Worm (Caenorhabditis elegans) whole organism, L4 larva: ENCODE measurements around the gene cest-6.

Experiments
- D1046.2 ChIP-seq: fragments of 200-800 bp; sonication (Bioruptor generic); IDR thresholded peaks from 2 replicates; pipeline ENCODE4 v1.3.6; 2022; ENCODE audit warnings: missing genetic modification characterization, missing compliant biosample characterization
- F10B5.3 ChIP-seq: sonication (generic microtip); optimal IDR thresholded peaks from 2 replicates; lab custom pipeline; 2016; ENCODE audit warnings: mild to moderate bottlenecking, missing genetic modification characterization, missing compliant biosample characterization
- F26F4.8 ChIP-seq: fragments of 200-800 bp; sonication (Bioruptor generic); conservative IDR thresholded peaks from 2 replicates; pipeline ENCODE4 v1.3.6; 2022; ENCODE audit warnings: missing genetic modification characterization, missing compliant biosample characterization
- F37D6.2 ChIP-seq: sonication (generic microtip); optimal IDR thresholded peaks from 2 replicates; lab custom pipeline; 2016; ENCODE audit warnings: mild to moderate bottlenecking, missing genetic modification characterization, missing compliant biosample characterization
- R02D3.7 ChIP-seq: fragments of 150-350 bp; sonication (generic microtip); optimal IDR thresholded peaks from 3 replicates; lab custom pipeline; 2014; ENCODE audit warnings: missing biosample characterization, missing genetic modification characterization
- Y48G9A.11 ChIP-seq: fragments of 200-800 bp; sonication (Bioruptor generic); IDR thresholded peaks from 2 replicates; pipeline ENCODE4 v1.3.6; 2022; ENCODE audit warnings: missing genetic modification reagents, missing genetic modification characterization, missing compliant biosample characterization
- Y5F2A.4 ChIP-seq: fragments of 200-800 bp; sonication (Bioruptor generic); optimal IDR thresholded peaks from 2 replicates; lab custom pipeline; 2018; ENCODE audit warnings: mild to moderate bottlenecking, missing genetic modification characterization, missing compliant biosample characterization
- Y75B8A.6 ChIP-seq: fragments of 200-800 bp; sonication (Bioruptor generic); IDR thresholded peaks from 2 replicates; pipeline ENCODE4 v1.3.6; 2022; ENCODE audit warnings: missing genetic modification reagents, missing genetic modification characterization, missing compliant biosample characterization
- ZK546.5 ChIP-seq, 2 experiments: sonication (generic microtip); optimal IDR thresholded peaks; 2 replicates each; lab custom pipeline; 2017; ENCODE audit warnings: missing biosample characterization in 2 of 2, missing genetic modification characterization in 2 of 2
- arid-1 ChIP-seq: fragments of 200-800 bp; sonication (Bioruptor generic); conservative IDR thresholded peaks from 2 replicates; pipeline ENCODE4 v1.3.6; 2022; ENCODE audit warnings: missing genetic modification reagents, missing genetic modification characterization, missing compliant biosample characterization
- attf-4 ChIP-seq: sonication (generic microtip); optimal IDR thresholded peaks from 3 replicates; lab custom pipeline; 2017; ENCODE audit warnings: missing biosample characterization, missing genetic modification characterization
- ceh-20 ChIP-seq: fragments of 200-800 bp; sonication (Bioruptor generic); IDR thresholded peaks from 2 replicates; pipeline ENCODE4 v1.3.6; 2022; ENCODE audit warnings: missing genetic modification reagents, missing genetic modification characterization, missing compliant biosample characterization
- ceh-32 ChIP-seq: sonication (generic microtip); optimal IDR thresholded peaks from 2 replicates; lab custom pipeline; 2016; ENCODE audit warnings: mild to moderate bottlenecking, missing genetic modification characterization, missing compliant biosample characterization; ENCODE audit not compliant: poor library complexity
- cey-2 ChIP-seq: sonication (generic microtip); optimal IDR thresholded peaks from 3 replicates; lab custom pipeline; 2017; ENCODE audit warnings: missing genetic modification characterization, mild to moderate bottlenecking, missing compliant biosample characterization, antibody characterized with exemption, borderline replicate concordance; ENCODE audit not compliant: insufficient read depth
- ctbp-1 ChIP-seq: fragments of 200-800 bp; sonication (Bioruptor generic); IDR thresholded peaks from 2 replicates; pipeline ENCODE4 v1.3.6; 2022; ENCODE audit warnings: missing genetic modification reagents, missing genetic modification characterization, missing compliant biosample characterization
- daf-16 ChIP-seq, 3 experiments: sonication (generic microtip); optimal IDR thresholded peaks; 2 replicates each; lab custom pipeline; 2016 to 2017; ENCODE audit warnings: missing genetic modification characterization in 3 of 3, missing genetic modification reagents in 3 of 3, mild to moderate bottlenecking in 2 of 3, missing compliant biosample characterization in 2 of 3, missing biosample characterization in 1 of 3, moderate library complexity in 1 of 3
- dmd-9 ChIP-seq: fragments of 200-800 bp; sonication (Bioruptor generic); IDR thresholded peaks from 2 replicates; pipeline ENCODE4 v1.3.6; 2022; ENCODE audit warnings: missing genetic modification reagents, missing genetic modification characterization, missing compliant biosample characterization
- dpl-1 ChIP-seq: fragments of 150-350 bp; optimal IDR thresholded peaks from 2 replicates; lab custom pipeline; 2014; ENCODE audit warnings: missing biosample characterization, missing genetic modification reagents, missing genetic modification characterization
- dve-1 ChIP-seq: sonication (generic microtip); optimal IDR thresholded peaks from 2 replicates; lab custom pipeline; 2017; ENCODE audit warnings: antibody characterized with exemption, mild to moderate bottlenecking, missing genetic modification characterization, missing compliant biosample characterization; ENCODE audit not compliant: insufficient read depth
- egl-27 ChIP-seq: sonication (generic microtip); optimal IDR thresholded peaks from 3 replicates; lab custom pipeline; 2017; ENCODE audit warnings: missing biosample characterization, missing genetic modification reagents, missing genetic modification characterization
- egl-43 ChIP-seq: fragments of 200-800 bp; sonication (Bioruptor generic); IDR thresholded peaks from 2 replicates; pipeline ENCODE4 v1.3.6; 2022; ENCODE audit warnings: missing genetic modification reagents, missing genetic modification characterization, missing compliant biosample characterization
- gei-8 ChIP-seq: fragments of 200-800 bp; sonication (Bioruptor generic); optimal IDR thresholded peaks from 2 replicates; lab custom pipeline; 2018; ENCODE audit warnings: mild to moderate bottlenecking, missing genetic modification characterization, missing compliant biosample characterization
- hlh-30 ChIP-seq: sonication (generic microtip); optimal IDR thresholded peaks from 2 replicates; lab custom pipeline; 2017; ENCODE audit warnings: antibody characterized with exemption, mild to moderate bottlenecking, missing genetic modification characterization, missing compliant biosample characterization; ENCODE audit not compliant: insufficient read depth
- hmg-1.1 ChIP-seq: fragments of 200-800 bp; sonication (Bioruptor generic); IDR thresholded peaks from 2 replicates; pipeline ENCODE4 v1.3.6; 2022; ENCODE audit warnings: missing genetic modification reagents, missing genetic modification characterization, missing compliant biosample characterization
- lin-15B ChIP-seq: fragments of 150-350 bp; sonication (generic microtip); optimal IDR thresholded peaks from 3 replicates; lab custom pipeline; 2014; ENCODE audit warnings: missing biosample characterization, missing genetic modification characterization
- lin-29 ChIP-seq: fragments of 200-800 bp; sonication (Bioruptor generic); IDR thresholded peaks from 2 replicates; pipeline ENCODE4 v1.3.6; 2022; ENCODE audit warnings: missing genetic modification reagents, missing genetic modification characterization, missing compliant biosample characterization
- lin-38 ChIP-seq: fragments of 200-800 bp; sonication (Bioruptor generic); IDR thresholded peaks from 2 replicates; pipeline ENCODE4 v1.3.6; 2022; ENCODE audit warnings: missing genetic modification reagents, missing genetic modification characterization, missing compliant biosample characterization
- madf-5 ChIP-seq, 2 experiments: fragments of 200-800 bp; sonication (Bioruptor generic); IDR thresholded peaks; 2 replicates each; pipeline ENCODE4 v1.3.6; 2022; ENCODE audit warnings: missing compliant biosample characterization in 2 of 2, missing genetic modification characterization in 2 of 2
- madf-9 ChIP-seq: fragments of 200-800 bp; sonication (Bioruptor generic); conservative IDR thresholded peaks from 2 replicates; pipeline ENCODE4 v1.3.6; 2022; ENCODE audit warnings: missing genetic modification reagents, missing genetic modification characterization, missing compliant biosample characterization
- mep-1 ChIP-seq: fragments of 150-350 bp; sonication (generic microtip); optimal IDR thresholded peaks from 3 replicates; lab custom pipeline; 2014; ENCODE audit warnings: missing biosample characterization, missing genetic modification characterization
- mxl-2 ChIP-seq: fragments of 200-800 bp; sonication (Bioruptor generic); conservative IDR thresholded peaks from 2 replicates; pipeline ENCODE4 v1.3.6; 2022; ENCODE audit warnings: missing genetic modification reagents, missing genetic modification characterization, missing compliant biosample characterization
- mxl-3 ChIP-seq: fragments of 200-800 bp; sonication (Bioruptor generic); optimal IDR thresholded peaks from 2 replicates; lab custom pipeline; 2018; ENCODE audit warnings: mild to moderate bottlenecking, missing genetic modification characterization, missing compliant biosample characterization
- nhr-102 ChIP-seq: sonication (generic microtip); optimal IDR thresholded peaks from 2 replicates; lab custom pipeline; 2016; ENCODE audit warnings: mild to moderate bottlenecking, missing genetic modification characterization, moderate library complexity, missing compliant biosample characterization
- nhr-28 ChIP-seq: fragments of 150-350 bp; optimal IDR thresholded peaks from 2 replicates; lab custom pipeline; 2014; ENCODE audit warnings: missing biosample characterization, missing genetic modification characterization
- nhr-42 ChIP-seq: fragments of 200-800 bp; sonication (Bioruptor generic); IDR thresholded peaks from 2 replicates; pipeline ENCODE4 v1.3.6; 2022; ENCODE audit warnings: missing genetic modification characterization, missing compliant biosample characterization
- nhr-48 ChIP-seq: sonication (generic microtip); optimal IDR thresholded peaks from 2 replicates; lab custom pipeline; 2016; ENCODE audit warnings: mild to moderate bottlenecking, missing genetic modification characterization, missing compliant biosample characterization
- nhr-77 ChIP-seq: fragments of 150-350 bp; optimal IDR thresholded peaks from 2 replicates; lab custom pipeline; 2014; ENCODE audit warnings: missing biosample characterization, missing genetic modification characterization
- pha-4 ChIP-seq, 2 experiments: fragments of 150-350 bp in 1 of 2; fragments of 200-800 bp in 1 of 2; sonication (Bioruptor generic) in 1 of 2; IDR thresholded peaks in 1 of 2; optimal IDR thresholded peaks in 1 of 2; 2 replicates each; pipeline versions ENCODE4 v1.3.6 to Lab custom; 2014 to 2022; ENCODE audit warnings: missing genetic modification characterization in 2 of 2, missing genetic modification reagents in 2 of 2, missing biosample characterization in 1 of 2, missing compliant biosample characterization in 1 of 2
- pqm-1 ChIP-seq: sonication (generic microtip); optimal IDR thresholded peaks from 2 replicates; lab custom pipeline; 2017; ENCODE audit warnings: missing biosample characterization, missing genetic modification characterization
- rbr-2 ChIP-seq: sonication (generic microtip); optimal IDR thresholded peaks from 2 replicates; lab custom pipeline; 2016; ENCODE audit warnings: missing genotype, missing genetic modification characterization, missing compliant biosample characterization
- snpc-1.2 ChIP-seq: fragments of 200-800 bp; sonication (Bioruptor generic); IDR thresholded peaks from 2 replicates; pipeline ENCODE4 v1.3.6; 2022; ENCODE audit warnings: missing genetic modification reagents, missing genetic modification characterization, missing compliant biosample characterization
- snpc-4 ChIP-seq: fragments of 150-350 bp; optimal IDR thresholded peaks from 2 replicates; lab custom pipeline; 2014; ENCODE audit warnings: missing biosample characterization, missing genetic modification characterization
- tag-97 ChIP-seq: fragments of 200-800 bp; sonication (Bioruptor generic); IDR thresholded peaks from 2 replicates; pipeline ENCODE4 v1.3.6; 2022; ENCODE audit warnings: missing genetic modification characterization, missing compliant biosample characterization
- unc-130 ChIP-seq: sonication (generic microtip); optimal IDR thresholded peaks from 2 replicates; lab custom pipeline; 2016; ENCODE audit warnings: missing genetic modification reagents, missing genetic modification characterization, missing compliant biosample characterization
- vab-7 ChIP-seq: fragments of 200-800 bp; sonication (Bioruptor generic); IDR thresholded peaks from 2 replicates; pipeline ENCODE4 v1.3.6; 2022; ENCODE audit warnings: missing genetic modification reagents, missing genetic modification characterization, missing compliant biosample characterization
- ztf-11 ChIP-seq: fragments of 150-350 bp; optimal IDR thresholded peaks from 2 replicates; lab custom pipeline; 2014; ENCODE audit warnings: missing biosample characterization, missing genetic modification characterization

Gene cest-6

ce11 chrIV:6905947-6906489, 22.3 kb downstream of the cest-6 start, which contains the start of the genes T22D1.17 and T22D1.8 (continued):
- peak; percentile 47; the same call in 1 of the 2 replicates for TF ChIP-seq arid-1 (GFP tag; lab: Robert Waterston, UW)

DNA sequence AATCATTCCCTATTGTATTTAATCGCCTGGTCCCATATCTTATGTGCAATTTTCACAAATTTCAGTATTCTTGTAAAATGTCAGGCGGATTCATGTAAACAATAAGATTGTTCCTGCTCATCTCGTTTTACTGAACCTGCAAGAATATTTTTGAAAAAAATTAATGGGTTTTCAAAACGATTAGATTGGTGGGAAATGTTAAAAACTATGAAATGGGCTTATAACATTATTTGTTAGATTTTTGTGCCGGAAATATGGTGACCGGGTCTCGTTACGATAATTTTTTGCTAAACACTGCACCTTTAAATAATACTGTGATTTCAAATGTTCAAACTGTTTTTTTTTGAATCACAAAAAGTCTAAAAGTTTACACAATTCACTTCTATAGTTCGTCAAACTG, 22.9 kb downstream of the cest-6 start:
- TF ChIP-seq mep-1 (tag; lab: Kevin White, UChicago) (no peak), ceh-32 (tag; lab: Kevin White, UChicago) (no peak), vab-7 (no peak), mxl-2 (no peak), hmg-1.1 (GFP tag; lab: Robert Waterston, UW) (no peak), ZK546.5 (tag; optimal IDR thresholded peaks at IDR 0.05; lab: Kevin White, UChicago) (no peak), gei-8 (GFP tag; lab: Kevin White, UChicago) (no peak), D1046.2 (GFP tag; lab: Robert Waterston, UW) (no peak), snpc-4 (tag; lab: Kevin White, UChicago) (no peak), mxl-3 (GFP tag; lab: Kevin White, UChicago) (no peak), R02D3.7 (tag; lab: Kevin White, UChicago) (no peak), egl-27 (tag; lab: Kevin White, UChicago) (no peak), nhr-42 (GFP tag; lab: Robert Waterston, UW) (no peak), lin-29 (no peak), pqm-1 (tag; lab: Kevin White, UChicago) (no peak), egl-43 (GFP tag; lab: Robert Waterston, UW) (no peak), dmd-9 (GFP tag; lab: Robert Waterston, UW) (no peak), ztf-11 (tag; lab: Kevin White, UChicago) (no peak), snpc-1.2 (peak; percentile 76; the same call in 1 of the 2 replicates), Y75B8A.6 (GFP tag; lab: Robert Waterston, UW) (no peak), daf-16 (GFP tag; optimal IDR thresholded peaks at IDR 0.05; lab: Kevin White, UChicago) (no peak), daf-16 (tag; optimal IDR thresholded peaks at IDR 0.05; lab: Kevin White, UChicago) (no peak), dve-1 (no peak), F26F4.8 (GFP tag; lab: Robert Waterston, UW) (0 out of 2 replicates have a peak, but pooled peaks have one; percentile 16), unc-130 (GFP tag; lab: Kevin White, UChicago) (peak; percentile 5), ceh-20 (GFP tag; lab: Robert Waterston, UW) (no peak), Y5F2A.4 (no peak), nhr-102 (tag; lab: Kevin White, UChicago) (no peak), ctbp-1 (no peak), F37D6.2 (tag; lab: Kevin White, UChicago) (no peak), lin-15B (no peak), hlh-30 (tag; lab: Kevin White, UChicago) (no peak), nhr-77 (no peak), madf-9 (no peak), dpl-1 (no peak), Y48G9A.11 (no peak), arid-1 (GFP tag; lab: Robert Waterston, UW) (0 out of 2 replicates have a peak, but pooled peaks have one; percentile 44), nhr-48 (tag; lab: Kevin White, UChicago) (no peak), F10B5.3 (tag; lab: Kevin White, UChicago) (no peak), attf-4 (no peak), madf-5 (GFP tag; IDR thresholded peaks at IDR 0.05; lab: Robert Waterston, UW) (no peak), nhr-28 (no peak), cey-2 (tag; lab: Kevin White, UChicago) (no peak), pha-4 (GFP tag; IDR thresholded peaks at IDR 0.05; lab: Robert Waterston, UW) (0 out of 2 replicates have a peak, but pooled peaks have one; percentile 9), pha-4 (tag; optimal IDR thresholded peaks at IDR 0.05; lab: Kevin White, UChicago) (no peak), rbr-2 (tag; lab: Kevin White, UChicago) (no peak), lin-38 (GFP tag; lab: Robert Waterston, UW) (peak; percentile 41; the same call in 1 of the 2 replicates), tag-97 (GFP tag; lab: Robert Waterston, UW) (no peak)
